Fruit fly (Drosophila melanogaster): Measurements from ENCODE around the gene CG17855.

CG17855 gene

dm6 chr2L:9539988-9540573 is at the start of gene CG17855:
CG17855 (plus strand) TSS chr2L:9540523.
- TF ChIP-seq ttk (optimal IDR thresholded peaks at IDR 0.05) (no peak), Sin3A (optimal IDR thresholded peaks at IDR 0.05) (no peak), psq (optimal IDR thresholded peaks at IDR 0.05) (no peak), h (optimal IDR thresholded peaks at IDR 0.05) (no peak)

- TF ChIP-seq psq (optimal IDR thresholded peaks at IDR 0.05), result no peak
- TF ChIP-seq ttk (optimal IDR thresholded peaks at IDR 0.05), result no peak
- TF ChIP-seq h (optimal IDR thresholded peaks at IDR 0.05), result no peak
- no peak for TF ChIP-seq insv (optimal IDR thresholded peaks at IDR 0.05)
- TF ChIP-seq Myc (optimal IDR thresholded peaks at IDR 0.05), result no peak
- no peak for TF ChIP-seq Sin3A (optimal IDR thresholded peaks at IDR 0.05)
Measured at dm6 chr2L:9490788-9491187, 49.5 kb upstream of the CG17855 start.

- TF ChIP-seq Sin3A (optimal IDR thresholded peaks at IDR 0.05), result no peak
- TF ChIP-seq insv (optimal IDR thresholded peaks at IDR 0.05), result no peak
Measured at dm6 chr2L:9493375-9494263, 46.7 kb upstream of the CG17855 start.

dm6 chr2L:9494663-9495417 is 45.5 kb upstream of the CG17855 start, which contains the start of gene Gdi:
Gdi (minus strand) TSS chr2L:9494876.
- TF ChIP-seq ttk (optimal IDR thresholded peaks at IDR 0.05), result no peak
- no peak for TF ChIP-seq psq (optimal IDR thresholded peaks at IDR 0.05)
- no peak for TF ChIP-seq insv (optimal IDR thresholded peaks at IDR 0.05)
- TF ChIP-seq h (optimal IDR thresholded peaks at IDR 0.05), result no peak
- no peak for TF ChIP-seq Sin3A (optimal IDR thresholded peaks at IDR 0.05)
- no peak for TF ChIP-seq Myc (optimal IDR thresholded peaks at IDR 0.05)

dm6 chr2L:9495418-9495779 is 44.9 kb upstream of the CG17855 start, which contains the start of gene CG33298:
CG33298 (plus strand) TSS chr2L:9495474.
- no peak for TF ChIP-seq insv (optimal IDR thresholded peaks at IDR 0.05)
- TF ChIP-seq Sin3A (optimal IDR thresholded peaks at IDR 0.05), result no peak
- no peak for TF ChIP-seq ttk (optimal IDR thresholded peaks at IDR 0.05)
- no peak for TF ChIP-seq Myc (optimal IDR thresholded peaks at IDR 0.05)
- no peak for TF ChIP-seq psq (optimal IDR thresholded peaks at IDR 0.05)
- TF ChIP-seq h (optimal IDR thresholded peaks at IDR 0.05), result no peak

- TF ChIP-seq insv (optimal IDR thresholded peaks at IDR 0.05) (no peak), Myc (optimal IDR thresholded peaks at IDR 0.05) (no peak), ttk (optimal IDR thresholded peaks at IDR 0.05) (no peak), psq (optimal IDR thresholded peaks at IDR 0.05) (no peak), h (optimal IDR thresholded peaks at IDR 0.05) (no peak), Sin3A (optimal IDR thresholded peaks at IDR 0.05) (no peak)
Measured at dm6 chr2L:9495870-9496269, 44.5 kb upstream of the CG17855 start.

dm6 chr2L:9496378-9497284 is 43.7 kb upstream of the CG17855 start:
- TF ChIP-seq Sin3A (optimal IDR thresholded peaks at IDR 0.05) (no peak), Myc (optimal IDR thresholded peaks at IDR 0.05) (no peak), insv (optimal IDR thresholded peaks at IDR 0.05) (no peak), h (optimal IDR thresholded peaks at IDR 0.05) (no peak), ttk (optimal IDR thresholded peaks at IDR 0.05) (no peak), psq (optimal IDR thresholded peaks at IDR 0.05) (no peak)

dm6 chr2L:9497285-9497660 is 43.0 kb upstream of the CG17855 start:
- no peak for TF ChIP-seq insv (optimal IDR thresholded peaks at IDR 0.05)
- TF ChIP-seq h (optimal IDR thresholded peaks at IDR 0.05), result no peak
- no peak for TF ChIP-seq ttk (optimal IDR thresholded peaks at IDR 0.05)
- TF ChIP-seq psq (optimal IDR thresholded peaks at IDR 0.05), result no peak
- TF ChIP-seq Sin3A (optimal IDR thresholded peaks at IDR 0.05), result no peak
- no peak for TF ChIP-seq Myc (optimal IDR thresholded peaks at IDR 0.05)

- TF ChIP-seq Myc (optimal IDR thresholded peaks at IDR 0.05) (no peak), ttk (optimal IDR thresholded peaks at IDR 0.05) (no peak), h (optimal IDR thresholded peaks at IDR 0.05) (no peak), Sin3A (optimal IDR thresholded peaks at IDR 0.05) (no peak), psq (optimal IDR thresholded peaks at IDR 0.05) (no peak), insv (optimal IDR thresholded peaks at IDR 0.05) (no peak)
Measured at dm6 chr2L:9498185-9498984, 41.9 kb upstream of the CG17855 start.

- TF ChIP-seq ttk (optimal IDR thresholded peaks at IDR 0.05) (no peak), insv (optimal IDR thresholded peaks at IDR 0.05) (no peak), Myc (optimal IDR thresholded peaks at IDR 0.05) (no peak), psq (optimal IDR thresholded peaks at IDR 0.05) (no peak), h (optimal IDR thresholded peaks at IDR 0.05) (no peak), Sin3A (optimal IDR thresholded peaks at IDR 0.05) (no peak)
Measured at dm6 chr2L:9498985-9499249, 41.4 kb upstream of the CG17855 start.

dm6 chr2L:9500454-9500853 is 39.9 kb upstream of the CG17855 start:
- TF ChIP-seq ttk (optimal IDR thresholded peaks at IDR 0.05) (no peak), psq (optimal IDR thresholded peaks at IDR 0.05) (no peak), Sin3A (optimal IDR thresholded peaks at IDR 0.05) (no peak), h (optimal IDR thresholded peaks at IDR 0.05) (no peak), Myc (optimal IDR thresholded peaks at IDR 0.05) (no peak)
